Worm (Caenorhabditis elegans): ENCODE measurements around the gene C42C1.8.
"Not testable (repeated sequence)": the region's sequence is repeated elsewhere in the genome, so short reads cannot be mapped to it uniquely, and the experiment has no call there.

Gene C42C1.8

ce11 chrIV:12282873-12283272, 8.0 kb upstream of the C42C1.8 start, which contains the start of gene hpo-12:
TSS of gene hpo-12 (plus strand) at chrIV:12283173.
- TF ChIP-seq him-1 (tag; optimal IDR thresholded peaks at IDR 0.05), result no peak
- no peak for TF ChIP-seq W03F9.2 (tag; optimal IDR thresholded peaks at IDR 0.05)
- TF ChIP-seq dao-5 (tag; optimal IDR thresholded peaks at IDR 0.05), result no peak

DNA sequence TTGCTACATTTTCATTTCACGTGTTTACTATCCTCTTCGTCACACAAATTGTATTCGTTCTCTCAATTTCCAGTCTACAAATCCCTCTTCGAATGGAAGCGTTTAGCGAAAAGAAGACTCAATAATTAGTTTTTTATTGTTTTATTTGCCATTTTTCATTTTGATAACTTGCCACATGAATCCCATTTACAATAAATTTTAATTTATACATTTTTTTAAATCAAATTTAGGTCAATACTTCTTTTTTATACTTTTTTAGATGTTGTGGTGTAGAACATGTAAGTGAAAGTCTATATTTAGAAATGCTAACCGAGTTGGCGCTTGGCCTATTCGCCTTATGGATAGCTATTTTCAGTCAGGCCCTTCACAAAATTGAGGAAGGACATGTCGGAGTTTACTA, 3.2 kb upstream of the C42C1.8 start, which contains the start of gene erl-1:
Gene erl-1 (plus strand): TSS at position 301 of the 400 bp plus-strand sequence.
- TF ChIP-seq W03F9.2 (tag; optimal IDR thresholded peaks at IDR 0.05) (no peak), him-1 (tag; optimal IDR thresholded peaks at IDR 0.05) (no peak), dao-5 (tag; optimal IDR thresholded peaks at IDR 0.05) (no peak)

- TF ChIP-seq dao-5 (tag; optimal IDR thresholded peaks at IDR 0.05), result no peak
- TF ChIP-seq him-1 (tag; optimal IDR thresholded peaks at IDR 0.05), result no peak
- TF ChIP-seq W03F9.2 (tag; optimal IDR thresholded peaks at IDR 0.05), result no peak
Measured at ce11 chrIV:12289149-12289548, 1.7 kb upstream of the C42C1.8 start, which contains the start of gene C42C1.9. TSS of gene C42C1.9 (plus strand) at chrIV:12289449.

DNA sequence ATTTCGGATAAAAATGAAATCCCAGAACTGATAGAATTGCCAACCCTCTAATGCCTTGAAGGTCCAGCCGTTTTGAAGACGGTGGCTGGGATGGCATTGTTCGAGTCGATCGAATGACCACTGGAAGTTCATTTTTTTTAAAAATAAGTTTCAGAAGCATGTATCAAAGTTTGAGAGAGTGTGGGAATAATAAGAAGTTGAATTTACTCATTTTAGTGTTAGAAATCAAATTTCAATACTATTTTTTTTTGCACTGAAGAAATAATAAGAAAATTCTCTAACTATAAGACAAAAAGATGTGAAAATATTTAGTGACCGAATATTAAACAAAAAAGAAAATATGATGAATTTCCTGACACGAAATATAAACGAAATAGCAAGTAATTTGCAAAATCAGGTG, 10.3 kb downstream of the C42C1.8 start, which contains the start of gene oac-59:
Gene oac-59 (minus strand): TSS at position 101 of the 400 bp plus-strand sequence.
- TF ChIP-seq dao-5 (tag; optimal IDR thresholded peaks at IDR 0.05), result no peak
- no peak for TF ChIP-seq him-1 (tag; optimal IDR thresholded peaks at IDR 0.05)
- no peak for TF ChIP-seq W03F9.2 (tag; optimal IDR thresholded peaks at IDR 0.05)

ce11 chrIV:12302885-12303284, 12.0 kb downstream of the C42C1.8 start:
- no peak for TF ChIP-seq dao-5 (tag; optimal IDR thresholded peaks at IDR 0.05)
- no peak for TF ChIP-seq W03F9.2 (tag; optimal IDR thresholded peaks at IDR 0.05)
- no peak for TF ChIP-seq him-1 (tag; optimal IDR thresholded peaks at IDR 0.05)

ce11 chrIV:12304750-12305149, 13.9 kb downstream of the C42C1.8 start:
- TF ChIP-seq him-1 (tag; optimal IDR thresholded peaks at IDR 0.05) (no peak), dao-5 (tag; optimal IDR thresholded peaks at IDR 0.05) (no peak), W03F9.2 (tag; optimal IDR thresholded peaks at IDR 0.05) (no peak)

DNA sequence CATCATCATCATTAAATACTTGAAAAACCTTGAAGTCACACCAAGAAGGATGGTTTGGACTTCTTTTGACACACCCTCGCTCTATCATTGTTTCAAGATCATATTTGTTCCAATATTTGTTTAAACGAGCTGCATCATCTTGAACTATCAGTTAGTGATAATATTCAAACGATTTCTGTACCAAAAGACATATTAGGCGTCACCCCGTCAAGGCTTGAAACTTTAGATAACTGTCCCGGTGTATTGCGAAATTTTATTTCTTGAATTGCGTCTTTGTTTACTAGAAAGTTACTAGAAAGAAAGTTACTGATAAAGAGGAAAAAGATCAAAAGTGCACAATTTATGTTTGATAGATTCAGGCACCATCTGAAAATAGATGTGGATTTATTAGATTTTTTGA, 15.1 kb downstream of the C42C1.8 start:
- no peak for TF ChIP-seq him-1 (tag; optimal IDR thresholded peaks at IDR 0.05)
- no peak for TF ChIP-seq dao-5 (tag; optimal IDR thresholded peaks at IDR 0.05)
- no peak for TF ChIP-seq W03F9.2 (tag; optimal IDR thresholded peaks at IDR 0.05)

DNA sequence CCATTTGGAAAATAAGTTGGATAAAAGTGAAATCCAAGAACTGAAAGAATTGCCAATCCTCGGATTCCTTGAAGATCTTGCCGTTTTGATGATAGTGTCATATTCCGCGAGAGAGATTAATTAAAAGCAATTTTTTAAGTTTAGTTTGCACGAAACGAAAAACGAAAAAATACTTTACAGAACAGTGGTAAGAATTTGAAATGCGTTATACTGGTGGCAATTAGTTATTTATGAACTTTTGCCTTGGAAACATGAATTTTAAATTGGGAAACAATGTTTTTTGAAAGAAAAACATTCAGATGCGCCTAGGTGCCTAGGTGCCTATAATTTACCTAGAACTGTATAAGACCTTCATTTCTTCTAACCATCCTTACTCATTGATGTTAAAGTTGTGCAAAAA, 16.9 kb downstream of the C42C1.8 start, which contains the start of gene oac-57:
Gene oac-57 (minus strand): TSS at position 101 of the 400 bp plus-strand sequence.
- TF ChIP-seq W03F9.2 (tag; optimal IDR thresholded peaks at IDR 0.05) (no peak), dao-5 (tag; optimal IDR thresholded peaks at IDR 0.05) (no peak), him-1 (tag; optimal IDR thresholded peaks at IDR 0.05) (no peak)

DNA sequence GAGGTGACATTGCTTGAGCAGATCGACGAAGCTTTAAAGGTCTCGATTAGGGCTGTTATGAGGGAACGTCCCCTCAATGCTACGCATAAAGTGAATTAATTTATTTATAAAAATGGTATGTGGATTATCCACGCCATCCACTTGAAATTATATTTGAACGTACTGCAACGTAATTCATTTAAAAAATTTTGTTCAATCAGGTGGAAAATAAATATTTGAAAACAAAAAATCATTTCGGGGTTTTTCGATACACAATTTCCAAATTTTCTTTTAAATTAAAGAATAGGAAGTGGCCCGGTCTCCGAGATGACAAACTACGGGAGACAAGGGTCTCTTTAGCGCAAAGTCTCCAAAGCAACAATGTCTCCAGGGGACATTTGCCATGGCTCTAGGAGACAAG, 20.8 kb downstream of the C42C1.8 start, which contains the start of gene oac-58:
Gene oac-58 (minus strand): TSS at position 101 of the 400 bp plus-strand sequence.
- TF ChIP-seq W03F9.2 (tag; optimal IDR thresholded peaks at IDR 0.05), result no peak
- TF ChIP-seq dao-5 (tag; optimal IDR thresholded peaks at IDR 0.05), result no peak
- TF ChIP-seq him-1 (tag; optimal IDR thresholded peaks at IDR 0.05), result no peak

DNA sequence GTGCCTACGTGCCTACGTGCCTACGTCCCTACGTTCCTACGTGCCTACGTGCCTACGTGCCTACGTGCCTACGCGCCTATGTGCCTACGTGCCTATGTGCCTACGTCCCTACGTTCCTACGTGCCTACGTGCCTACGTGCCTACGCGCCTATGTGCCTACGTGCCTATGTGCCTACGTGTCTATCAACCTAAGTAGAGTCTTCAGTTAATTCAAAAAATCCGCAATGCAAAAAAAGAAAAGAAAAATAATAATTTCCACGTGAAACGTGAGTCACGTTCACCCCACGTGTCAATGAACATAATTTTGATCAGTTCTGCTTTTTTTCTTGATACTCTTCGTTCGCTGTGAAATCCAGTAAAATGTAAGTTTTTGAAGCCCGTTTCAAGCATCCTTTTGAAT, 36.1 kb downstream of the C42C1.8 start, which contains the start of gene F19B6.3:
Gene F19B6.3 (plus strand): TSS at position 301 of the 400 bp plus-strand sequence.
- not testable (repeated sequence) for TF ChIP-seq W03F9.2, him-1, dao-5 (tag; optimal IDR thresholded peaks at IDR 0.05)

ce11 chrIV:12330840-12331359, 40.1 kb downstream of the C42C1.8 start, which contains the start of gene ufd-1:
TSS of gene ufd-1 (minus strand) at chrIV:12330890.
- no peak for TF ChIP-seq dao-5 (tag; optimal IDR thresholded peaks at IDR 0.05)
- no peak for TF ChIP-seq him-1 (tag; optimal IDR thresholded peaks at IDR 0.05)

ce11 chrIV:12334142-12334541, 43.3 kb downstream of the C42C1.8 start:
- TF ChIP-seq dao-5 (tag; optimal IDR thresholded peaks at IDR 0.05) (no peak), him-1 (tag; optimal IDR thresholded peaks at IDR 0.05) (no peak), W03F9.2 (tag; optimal IDR thresholded peaks at IDR 0.05) (no peak)

DNA sequence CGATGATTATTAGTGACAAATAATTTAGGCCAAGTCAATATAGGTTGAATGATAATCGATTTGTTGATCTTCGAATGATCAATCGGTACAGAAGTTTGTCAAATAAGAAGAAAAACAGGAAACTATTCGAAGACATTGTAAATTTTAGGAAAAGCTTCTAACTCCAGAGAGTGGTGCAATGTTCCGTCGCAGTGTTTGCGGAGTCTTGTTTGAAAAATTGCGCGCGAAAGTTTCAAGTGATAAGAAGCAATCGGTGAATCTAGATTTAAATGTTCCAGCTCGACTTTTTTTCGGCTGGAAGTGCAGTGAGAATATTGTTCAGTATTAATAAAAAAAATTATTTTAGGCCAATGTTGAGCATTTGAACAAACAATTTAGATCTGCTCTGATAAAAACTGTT, 43.9 kb downstream of the C42C1.8 start:
- TF ChIP-seq dao-5 (tag; optimal IDR thresholded peaks at IDR 0.05) (no peak), him-1 (tag; optimal IDR thresholded peaks at IDR 0.05) (no peak), W03F9.2 (tag; optimal IDR thresholded peaks at IDR 0.05) (no peak)

DNA sequence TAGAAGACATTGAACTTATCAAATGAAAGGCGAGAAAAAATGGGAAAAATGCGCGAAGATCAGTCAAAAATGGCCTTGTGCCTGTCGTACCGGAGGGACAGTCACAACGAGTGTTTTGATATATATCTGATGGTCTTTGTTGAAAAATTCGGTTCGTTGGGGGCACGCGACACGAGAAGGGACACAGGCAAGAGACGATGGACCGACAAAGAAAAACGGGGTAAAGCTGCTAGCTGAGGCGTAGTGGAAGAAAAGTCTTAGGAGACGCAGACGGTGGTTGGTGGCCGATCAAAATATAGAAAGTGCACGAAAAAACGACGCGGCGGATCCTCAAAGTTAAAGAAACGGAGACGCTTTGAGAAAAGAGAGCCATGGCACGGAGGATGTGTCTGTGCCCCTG, 44.4 kb downstream of the C42C1.8 start:
- TF ChIP-seq W03F9.2 (tag; optimal IDR thresholded peaks at IDR 0.05) (no peak), him-1 (tag; optimal IDR thresholded peaks at IDR 0.05) (no peak), dao-5 (tag; optimal IDR thresholded peaks at IDR 0.05) (no peak)

ce11 chrIV:12335798-12336197, 45.0 kb downstream of the C42C1.8 start, which contains the start of gene F19B6.1:
TSS of gene F19B6.1 (minus strand) at chrIV:12336075.
- no peak for TF ChIP-seq dao-5 (tag; optimal IDR thresholded peaks at IDR 0.05)
- no peak for TF ChIP-seq W03F9.2 (tag; optimal IDR thresholded peaks at IDR 0.05)
- TF ChIP-seq him-1 (tag; optimal IDR thresholded peaks at IDR 0.05), result no peak
